Fruit fly (Drosophila melanogaster) ovary, adult (tissue): Measurements from ENCODE around the gene TwdlE.

Source experiments
- CG17801 ChIP-seq: fragments of 200-800 bp; optimal IDR thresholded peaks from 2 replicates; lab custom pipeline; 2019; ENCODE audit warnings: missing biosample characterization, mild to moderate bottlenecking, missing genetic modification characterization, moderate library complexity; ENCODE audit not compliant: partially characterized antibody

TwdlE gene

dm6 chr2L:7860739-7861138 lies at the start of gene TwdlE:
TwdlE (minus strand) TSS chr2L:7860839.
- no peak for TF ChIP-seq CG17801 (GFP tag; lab: Kevin White, UChicago)

- no peak for TF ChIP-seq CG17801 (GFP tag; lab: Kevin White, UChicago)
These were observed 49.2 kb upstream of the TwdlE start for dm6 chr2L:7909854-7910253.

dm6 chr2L:7909327-7909804 lies 48.7 kb upstream of the TwdlE start:
- TF ChIP-seq CG17801 (GFP tag; lab: Kevin White, UChicago), result no peak

- TF ChIP-seq CG17801 (GFP tag; lab: Kevin White, UChicago), result no peak
These were observed 41.2 kb upstream of the TwdlE start for dm6 chr2L:7901833-7902232.

DNA sequence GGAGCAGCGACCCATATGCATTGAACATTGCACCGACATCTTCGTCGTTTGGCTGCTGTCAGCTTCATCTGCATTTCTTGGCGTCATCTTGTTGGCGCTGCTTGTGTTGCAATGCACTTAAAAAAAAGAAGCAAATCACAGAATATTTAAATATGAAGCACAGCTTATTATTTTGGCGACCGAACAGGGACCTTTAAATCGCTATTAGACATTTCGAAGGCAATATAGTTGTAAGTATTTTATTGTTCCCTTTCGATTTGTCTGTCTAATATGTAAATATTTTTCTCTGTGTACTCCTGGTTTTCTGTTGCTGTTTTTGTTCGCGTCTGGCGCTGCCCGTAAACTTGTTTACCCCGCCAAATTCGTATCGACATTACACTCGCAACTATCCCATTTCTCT lies 39.3 kb upstream of the TwdlE start:
- no peak for TF ChIP-seq CG17801 (GFP tag; lab: Kevin White, UChicago)

DNA sequence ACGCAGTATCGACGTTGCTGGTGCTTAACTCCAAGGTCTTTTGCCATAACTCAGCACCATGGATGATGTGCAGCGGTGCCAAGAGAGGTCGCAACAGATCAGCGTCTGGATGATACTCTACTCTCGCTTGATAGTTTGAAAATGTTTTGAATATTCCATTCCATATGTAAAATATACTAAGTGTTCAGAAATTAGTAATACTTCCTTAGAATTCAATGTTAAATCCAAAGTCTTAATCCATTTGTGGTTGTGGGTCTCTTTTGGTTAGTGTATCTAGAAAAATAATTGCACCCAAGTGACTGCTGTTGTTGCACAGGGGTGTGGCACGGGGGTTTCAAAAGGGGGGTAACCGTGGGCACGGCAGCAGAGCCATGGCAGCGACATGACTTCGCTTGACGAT lies 38.5 kb upstream of the TwdlE start:
- no peak for TF ChIP-seq CG17801 (GFP tag; lab: Kevin White, UChicago)

dm6 chr2L:7898581-7898980 lies 37.9 kb upstream of the TwdlE start:
- TF ChIP-seq CG17801 (GFP tag; lab: Kevin White, UChicago), result no peak

DNA sequence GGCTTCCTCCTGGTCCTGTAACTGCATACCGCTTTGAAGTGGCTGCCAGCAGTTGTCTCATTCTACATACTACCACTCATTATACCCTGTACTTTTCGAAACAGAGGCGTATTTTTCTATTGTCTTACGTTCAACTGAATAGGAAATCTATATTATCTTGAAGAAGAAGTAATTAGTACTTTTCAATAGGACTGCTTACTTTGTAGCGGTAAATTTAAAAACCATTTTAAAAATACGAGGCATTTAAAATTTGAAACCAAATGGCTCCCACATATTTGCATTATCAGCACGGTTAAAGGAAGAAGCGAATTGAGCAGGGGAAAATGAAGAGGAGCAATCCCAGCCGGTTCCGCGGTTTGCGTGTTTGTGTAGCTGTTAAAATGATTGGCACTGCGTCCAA lies 36.6 kb upstream of the TwdlE start:
- TF ChIP-seq CG17801 (GFP tag; lab: Kevin White, UChicago), result no peak

dm6 chr2L:7890654-7891114 lies 30.0 kb upstream of the TwdlE start, which contains the start of gene Spn28Db:
Spn28Db (minus strand) TSS chr2L:7890704.
- no peak for TF ChIP-seq CG17801 (GFP tag; lab: Kevin White, UChicago)

- TF ChIP-seq CG17801 (GFP tag; lab: Kevin White, UChicago), result no peak
These were observed 28.4 kb upstream of the TwdlE start, which contains the start of gene Spn28Da for dm6 chr2L:7889029-7889428. Spn28Da (minus strand) TSS chr2L:7889129.

dm6 chr2L:7887333-7887732 lies 26.7 kb upstream of the TwdlE start, which contains the start of gene CG7102:
CG7102 (minus strand) TSS chr2L:7887513.
- TF ChIP-seq CG17801 (GFP tag; lab: Kevin White, UChicago), result no peak

- no peak for TF ChIP-seq CG17801 (GFP tag; lab: Kevin White, UChicago)
These were observed 25.3 kb upstream of the TwdlE start for dm6 chr2L:7885952-7886351.

DNA sequence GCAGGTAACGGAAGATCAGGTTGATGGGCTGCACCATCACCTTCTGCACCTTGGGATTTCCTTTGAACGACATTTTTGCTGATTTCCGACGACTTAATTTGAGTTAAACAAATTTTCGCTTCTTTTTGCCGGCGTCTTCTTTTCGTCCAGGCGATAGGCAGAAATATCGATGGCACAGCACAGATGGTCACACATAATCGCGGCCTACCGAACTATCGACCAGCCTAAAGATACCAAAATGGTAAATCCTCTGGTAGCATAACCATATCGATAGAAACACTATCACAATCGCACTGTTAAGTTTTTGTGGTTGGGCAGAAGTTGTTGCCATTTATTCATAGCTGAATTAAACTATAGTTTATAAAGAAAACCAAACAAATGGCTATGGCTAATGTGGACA lies 24.6 kb upstream of the TwdlE start, which contains the start of the genes SmE and CG34132:
Gene SmE (minus strand): TSS at position 180 of the 400 bp plus-strand sequence.
Gene CG34132 (plus strand): TSS at position 233 of the 400 bp plus-strand sequence.
- no peak for TF ChIP-seq CG17801 (GFP tag; lab: Kevin White, UChicago)

DNA sequence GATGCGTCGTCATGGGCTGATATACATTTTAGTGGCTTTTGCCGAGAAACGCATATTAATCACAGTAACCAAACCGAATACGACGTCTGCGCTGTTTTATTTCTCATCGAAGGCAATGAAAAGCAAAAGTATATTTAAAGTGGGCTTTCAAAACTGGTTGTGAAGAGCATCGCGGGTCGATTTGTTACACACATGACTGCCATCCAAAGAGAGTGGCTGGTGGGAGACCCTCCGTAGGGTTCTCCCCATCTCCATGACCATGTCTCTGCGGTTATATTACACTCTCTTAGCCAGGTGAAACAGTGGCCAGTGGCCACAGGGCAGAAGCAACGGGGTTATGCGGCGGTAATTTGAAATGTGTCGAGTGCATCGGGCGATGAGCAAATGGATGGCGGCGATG lies 19.8 kb upstream of the TwdlE start:
- no peak for TF ChIP-seq CG17801 (GFP tag; lab: Kevin White, UChicago)

DNA sequence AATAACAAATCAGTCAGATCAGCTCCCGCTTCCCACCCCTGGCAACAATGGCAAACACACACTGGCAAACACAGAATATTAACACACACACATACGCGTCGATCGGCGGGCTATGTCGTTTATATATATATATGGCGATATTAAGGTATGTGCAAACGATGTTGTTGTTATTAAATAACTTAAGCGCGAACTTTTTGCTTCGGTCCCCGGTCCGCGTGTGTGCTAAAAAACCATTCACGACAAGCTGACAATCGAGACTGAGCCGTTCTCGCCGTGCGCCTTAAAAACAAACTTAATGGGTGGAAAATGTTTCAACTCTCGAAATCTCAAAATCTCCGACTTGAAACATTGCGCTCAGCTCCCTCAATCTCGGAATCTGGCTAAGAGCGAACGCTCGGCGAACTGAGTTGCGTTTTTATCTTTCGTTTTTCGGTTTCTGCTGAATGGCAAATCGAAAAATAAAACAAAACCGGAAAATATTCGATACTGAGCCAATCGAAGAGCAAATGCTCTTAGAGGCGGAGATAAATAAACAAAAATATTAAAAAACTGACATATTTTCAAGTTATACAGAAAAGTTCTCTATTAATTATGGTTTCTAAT lies 18.8 kb upstream of the TwdlE start, which contains the start of gene spz3:
Gene spz3 (minus strand): TSS at position 261 of the 603 bp plus-strand sequence.
- no peak for TF ChIP-seq CG17801 (GFP tag; lab: Kevin White, UChicago)

dm6 chr2L:7878372-7878771 lies 17.7 kb upstream of the TwdlE start:
- TF ChIP-seq CG17801 (GFP tag; lab: Kevin White, UChicago), result no peak
